Fruit fly (Drosophila melanogaster): Measurements from ENCODE around the gene Hsc70-3.

Hsc70-3 gene

DNA sequence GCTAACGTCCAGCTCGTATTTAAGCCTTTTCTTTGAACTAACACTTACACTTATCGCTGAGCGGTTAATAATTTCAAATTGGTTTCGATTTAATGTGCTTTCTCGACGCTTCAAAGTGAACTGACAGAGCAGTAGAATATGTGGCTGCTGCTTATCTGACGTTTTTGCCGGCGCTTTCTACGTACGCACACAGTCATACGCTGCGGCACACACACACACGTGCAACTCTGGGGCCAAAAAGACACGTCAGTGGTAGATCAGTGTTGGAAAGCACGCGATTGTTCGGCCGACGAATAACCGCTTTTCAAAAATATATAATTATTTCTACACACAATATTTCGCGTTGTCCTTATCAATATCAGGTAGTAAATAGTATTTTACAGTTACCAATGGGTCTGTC lies 721 bp downstream of the Hsc70-3 start (continued):
- TF ChIP-seq Xbp1 (GFP tag; optimal IDR thresholded peaks at IDR 0.05) (peak; percentile 100), CG4730 (GFP tag; IDR thresholded peaks at IDR 0.05) (no peak), row (GFP tag; IDR thresholded peaks at IDR 0.05) (0 out of 3 replicates have a peak, but pooled peaks have one; percentile 8), CG5180 (GFP tag; optimal IDR thresholded peaks at IDR 0.05) (no peak), z (GFP tag; IDR thresholded peaks at IDR 0.05) (0 out of 3 replicates have a peak, but pooled peaks have one; percentile 9), CG9797 (GFP tag; optimal IDR thresholded peaks at IDR 0.05) (no peak), E2f2 (GFP tag; IDR thresholded peaks at IDR 0.05) (peak; percentile 56), CG11723 (GFP tag; optimal IDR thresholded peaks at IDR 0.05) (no peak), Ada2b (GFP tag; IDR thresholded peaks at IDR 0.05) (0 out of 2 replicates have a peak, but pooled peaks have one; percentile 5), CG13894 (tag; optimal IDR thresholded peaks at IDR 0.05) (peak; percentile 22), zf30C (GFP tag; optimal IDR thresholded peaks at IDR 0.05) (peak; percentile 19)

- TF ChIP-seq sens (GFP tag) (peak; percentile 80), crp (GFP tag; optimal IDR thresholded peaks at IDR 0.05) (peak in 1 of 2 experiments; percentile 32), Xbp1 (GFP tag; optimal IDR thresholded peaks at IDR 0.05) (peak; percentile 98), bsh (GFP tag; optimal IDR thresholded peaks at IDR 0.05) (peak in 1 of 2 experiments; percentile 38), Trl (optimal IDR thresholded peaks at IDR 0.05) (peak; percentile 71 to 87), Trl (GFP tag; optimal IDR thresholded peaks at IDR 0.05) (peak; percentile 51), pros (GFP tag; optimal IDR thresholded peaks at IDR 0.05) (peak; percentile 48), pzg (GFP tag; optimal IDR thresholded peaks at IDR 0.05) (peak; percentile 12), Nf-YB (GFP tag; optimal IDR thresholded peaks at IDR 0.05) (peak; percentile 71), CG32767 (GFP tag; IDR thresholded peaks at IDR 0.05) (0 out of 2 replicates have a peak, but pooled peaks have one; percentile 11), CG6175 (GFP tag; IDR thresholded peaks at IDR 0.05) (peak; percentile 9; the same call in 1 of the 3 replicates), Adf1 (GFP tag; IDR thresholded peaks at IDR 0.05) (peak; percentile 79), chinmo (GFP tag; IDR thresholded peaks at IDR 0.05; ENCODE audit: partially characterized antibody) (0 out of 4 replicates have a peak, but pooled peaks have one; percentile 53), CG8290 (GFP tag; optimal IDR thresholded peaks at IDR 0.05) (no peak), CG8290 (tag; optimal IDR thresholded peaks at IDR 0.05) (no peak), lola (GFP tag; optimal IDR thresholded peaks at IDR 0.05) (no peak), HLH4C (GFP tag; IDR thresholded peaks at IDR 0.05; ENCODE audit: partially characterized antibody) (no peak), gfzf (GFP tag; optimal IDR thresholded peaks at IDR 0.05) (peak; percentile 17), Med (GFP tag) (peak; percentile 56), corto (GFP tag; optimal IDR thresholded peaks at IDR 0.05) (peak; percentile 23), Pdp1 (GFP tag; optimal IDR thresholded peaks at IDR 0.05) (peak in 1 of 2 experiments; percentile 4), ttk (GFP tag; IDR thresholded peaks at IDR 0.05) (no peak), grn (GFP tag; optimal IDR thresholded peaks at IDR 0.05) (peak; percentile 7), zf30C (GFP tag; optimal IDR thresholded peaks at IDR 0.05) (peak; percentile 38), YL-1 (GFP tag; optimal IDR thresholded peaks at IDR 0.05) (peak; percentile 29), MESR4 (GFP tag; optimal IDR thresholded peaks at IDR 0.05) (peak; percentile 1), CG4360 (GFP tag; IDR thresholded peaks at IDR 0.05) (no peak), cg (GFP tag; optimal IDR thresholded peaks at IDR 0.05) (peak; percentile 9), Nf-YC (tag; optimal IDR thresholded peaks at IDR 0.05) (peak; percentile 90), Gsc (GFP tag; IDR thresholded peaks at IDR 0.05) (no peak), Sry-δ (GFP tag; optimal IDR thresholded peaks at IDR 0.05) (peak; percentile 1), nom (GFP tag; optimal IDR thresholded peaks at IDR 0.05) (peak; percentile 61), sr (GFP tag; IDR thresholded peaks at IDR 0.05) (no peak), CG10462 (GFP tag; optimal IDR thresholded peaks at IDR 0.05) (no peak), CG34224 (GFP tag; IDR thresholded peaks at IDR 0.05; ENCODE audit: partially characterized antibody) (peak; percentile 64), CG15514 (GFP tag; optimal IDR thresholded peaks at IDR 0.05) (peak; percentile 35), CG12769 (tag; optimal IDR thresholded peaks at IDR 0.05) (peak; percentile 13), sd (tag; optimal IDR thresholded peaks at IDR 0.05) (peak; percentile 23)
Observed at dm6 chrX:11805066-11805766, 1.7 kb downstream of the Hsc70-3 start.
